Fruit fly (Drosophila melanogaster) whole organism, prepupa: Measurements from ENCODE around the gene fit.

ENCODE experiments used
- Blimp-1 ChIP-seq: fragments of 200-800 bp; sonication (Bioruptor generic); optimal IDR thresholded peaks from 3 replicates; lab custom pipeline; 2017; ENCODE audit warnings: missing biosample characterization, missing genetic modification characterization, mild to moderate bottlenecking, moderate library complexity, missing genetic modification reagents
- CG10669 ChIP-seq: fragments of 200-800 bp; sonication (Bioruptor generic); optimal IDR thresholded peaks from 3 replicates; lab custom pipeline; 2018; ENCODE audit warnings: missing biosample characterization, mild to moderate bottlenecking, missing genetic modification characterization, moderate library complexity
- CG11762 ChIP-seq: fragments of 200-800 bp; sonication (Bioruptor generic); optimal IDR thresholded peaks from 3 replicates; lab custom pipeline; 2016; ENCODE audit warnings: missing biosample characterization, missing genetic modification characterization; ENCODE audit not compliant: insufficient read depth
- CG11902 ChIP-seq: fragments of 200-800 bp; sonication (Bioruptor generic); optimal IDR thresholded peaks from 3 replicates; lab custom pipeline; 2016; ENCODE audit warnings: missing biosample characterization, missing genetic modification characterization
- CG1621 ChIP-seq: fragments of 200-800 bp; sonication (Bioruptor generic); optimal IDR thresholded peaks from 3 replicates; lab custom pipeline; 2018; ENCODE audit warnings: missing biosample characterization, mild to moderate bottlenecking, missing genetic modification characterization
- CG16779 ChIP-seq: fragments of 200-800 bp; sonication (Bioruptor generic); optimal IDR thresholded peaks from 3 replicates; lab custom pipeline; 2017; ENCODE audit warnings: missing biosample characterization, mild to moderate bottlenecking, missing genetic modification characterization
- CG31627 ChIP-seq: fragments of 200-800 bp; sonication (Bioruptor generic); optimal IDR thresholded peaks from 3 replicates; lab custom pipeline; 2016; ENCODE audit warnings: missing biosample characterization, missing genetic modification characterization
- CG32006 ChIP-seq: fragments of 200-800 bp; sonication (Bioruptor generic); optimal IDR thresholded peaks from 3 replicates; lab custom pipeline; 2017; ENCODE audit warnings: missing biosample characterization, mild to moderate bottlenecking, missing genetic modification characterization
- CG4318 ChIP-seq: fragments of 200-800 bp; sonication (Bioruptor generic); optimal IDR thresholded peaks from 3 replicates; lab custom pipeline; 2017; ENCODE audit warnings: missing biosample characterization, mild to moderate bottlenecking, missing genetic modification characterization
- CG6163 ChIP-seq: fragments of 200-800 bp; sonication (Bioruptor generic); IDR thresholded peaks from 3 replicates; pipeline ENCODE4 v1.3.6; 2022; ENCODE audit warnings: missing biosample characterization, missing genetic modification characterization
- CG6276 ChIP-seq: fragments of 200-800 bp; sonication (Bioruptor generic); optimal IDR thresholded peaks from 2 replicates; lab custom pipeline; 2017; ENCODE audit warnings: missing biosample characterization, mild to moderate bottlenecking, missing genetic modification characterization
- CG6792 ChIP-seq: fragments of 200-800 bp; sonication (Bioruptor generic); optimal IDR thresholded peaks from 3 replicates; lab custom pipeline; 2016; ENCODE audit warnings: missing biosample characterization, missing genetic modification characterization
- CG6808 ChIP-seq: fragments of 200-800 bp; sonication (Bioruptor generic); optimal IDR thresholded peaks from 3 replicates; lab custom pipeline; 2017; ENCODE audit warnings: missing biosample characterization, missing genetic modification characterization, mild to moderate bottlenecking, moderate library complexity, missing genetic modification reagents
- CG7368 ChIP-seq: fragments of 200-800 bp; sonication (Bioruptor generic); optimal IDR thresholded peaks from 3 replicates; lab custom pipeline; 2016; ENCODE audit warnings: missing biosample characterization, missing genetic modification characterization
- CG8319 ChIP-seq: fragments of 200-800 bp; sonication (Bioruptor generic); optimal IDR thresholded peaks from 3 replicates; lab custom pipeline; 2016; ENCODE audit warnings: missing biosample characterization, missing genetic modification characterization
- CG8632 ChIP-seq: fragments of 200-800 bp; sonication (Bioruptor generic); optimal IDR thresholded peaks from 3 replicates; lab custom pipeline; 2016; ENCODE audit warnings: missing biosample characterization, missing genetic modification characterization
- CG9139 ChIP-seq: fragments of 200-800 bp; sonication (Bioruptor generic); optimal IDR thresholded peaks from 3 replicates; lab custom pipeline; 2017; ENCODE audit warnings: missing biosample characterization, mild to moderate bottlenecking, missing genetic modification characterization
- Eip75B ChIP-seq: fragments of 200-800 bp; sonication (Bioruptor generic); optimal IDR thresholded peaks from 3 replicates; lab custom pipeline; 2016; ENCODE audit warnings: missing biosample characterization, missing genetic modification characterization
- Eip78C ChIP-seq: fragments of 200-800 bp; sonication (Bioruptor generic); peaks from one replicate; lab custom pipeline; 2016; ENCODE audit warnings: missing biosample characterization, missing genetic modification characterization
- Gug ChIP-seq: fragments of 200-800 bp; sonication (Bioruptor generic); IDR thresholded peaks from 2 replicates; pipeline ENCODE4 v1.3.6; 2022; ENCODE audit warnings: missing biosample characterization, missing genetic modification characterization
- Hr4 ChIP-seq: fragments of 200-800 bp; sonication (Bioruptor generic); optimal IDR thresholded peaks from 3 replicates; lab custom pipeline; 2016; ENCODE audit warnings: missing biosample characterization, missing genetic modification characterization
- Sox14 ChIP-seq: fragments of 200-800 bp; sonication (Bioruptor generic); optimal IDR thresholded peaks from 3 replicates; lab custom pipeline; 2016; ENCODE audit warnings: missing biosample characterization, missing genetic modification characterization
- Sox15 ChIP-seq: fragments of 200-800 bp; sonication (Bioruptor generic); optimal IDR thresholded peaks from 3 replicates; lab custom pipeline; 2016; ENCODE audit warnings: missing biosample characterization, missing genetic modification characterization
- achi ChIP-seq: fragments of 200-800 bp; sonication (Bioruptor generic); optimal IDR thresholded peaks from 3 replicates; lab custom pipeline; 2016; ENCODE audit warnings: missing biosample characterization, missing genetic modification characterization
- cyc ChIP-seq: fragments of 200-800 bp; sonication (Bioruptor generic); optimal IDR thresholded peaks from 3 replicates; lab custom pipeline; 2016; ENCODE audit warnings: missing biosample characterization, missing genetic modification characterization
- dac ChIP-seq: fragments of 200-800 bp; sonication (Bioruptor generic); optimal IDR thresholded peaks from 2 replicates; lab custom pipeline; 2017; ENCODE audit warnings: missing biosample characterization, mild to moderate bottlenecking, missing genetic modification characterization
- dsx ChIP-seq: fragments of 200-800 bp; optimal IDR thresholded peaks from 3 replicates; lab custom pipeline; 2019; ENCODE audit warnings: missing biosample characterization, mild to moderate bottlenecking, missing genetic modification characterization, moderate library complexity; ENCODE audit not compliant: poor library complexity, severe bottlenecking
- eg ChIP-seq: fragments of 200-800 bp; sonication (Bioruptor generic); IDR thresholded peaks from 3 replicates; pipeline ENCODE4 v1.3.6; 2022; ENCODE audit warnings: missing biosample characterization, missing genetic modification characterization
- esn ChIP-seq: fragments of 200-800 bp; sonication (Bioruptor generic); optimal IDR thresholded peaks from 2 replicates; lab custom pipeline; 2016; ENCODE audit warnings: missing biosample characterization, mild to moderate bottlenecking, missing genetic modification characterization, moderate library complexity
- fd59A ChIP-seq: fragments of 200-800 bp; sonication (Bioruptor generic); optimal IDR thresholded peaks from 2 replicates; lab custom pipeline; 2017; ENCODE audit warnings: missing biosample characterization, mild to moderate bottlenecking, missing genetic modification characterization, missing genetic modification reagents
- net ChIP-seq: fragments of 200-800 bp; sonication (Bioruptor generic); optimal IDR thresholded peaks from 3 replicates; lab custom pipeline; 2016; ENCODE audit warnings: missing biosample characterization, missing genetic modification characterization
- salr ChIP-seq, 2 experiments: fragments of 200-800 bp; sonication (Bioruptor generic); optimal IDR thresholded peaks; 3 replicates each; lab custom pipeline; 2016 to 2018; ENCODE audit warnings: missing biosample characterization in 2 of 2, missing genetic modification characterization in 2 of 2, mild to moderate bottlenecking in 1 of 2
- spab ChIP-seq: fragments of 200-800 bp; sonication (Bioruptor generic); optimal IDR thresholded peaks from 2 replicates; lab custom pipeline; 2017; ENCODE audit warnings: missing biosample characterization, mild to moderate bottlenecking, missing genetic modification characterization, missing genetic modification reagents
- ss ChIP-seq, 2 experiments: fragments of 200-800 bp; sonication (Bioruptor generic); optimal IDR thresholded peaks; 2 replicates in 1 of 2; 3 replicates in 1 of 2; lab custom pipeline; 2017 to 2018; ENCODE audit warnings: mild to moderate bottlenecking in 2 of 2, missing biosample characterization in 2 of 2, missing genetic modification characterization in 2 of 2, moderate library complexity in 1 of 2
- svp ChIP-seq: fragments of 200-800 bp; sonication (Bioruptor generic); peaks from one replicate; lab custom pipeline; 2016; ENCODE audit warnings: missing biosample characterization, missing genetic modification characterization

fit gene

DNA sequence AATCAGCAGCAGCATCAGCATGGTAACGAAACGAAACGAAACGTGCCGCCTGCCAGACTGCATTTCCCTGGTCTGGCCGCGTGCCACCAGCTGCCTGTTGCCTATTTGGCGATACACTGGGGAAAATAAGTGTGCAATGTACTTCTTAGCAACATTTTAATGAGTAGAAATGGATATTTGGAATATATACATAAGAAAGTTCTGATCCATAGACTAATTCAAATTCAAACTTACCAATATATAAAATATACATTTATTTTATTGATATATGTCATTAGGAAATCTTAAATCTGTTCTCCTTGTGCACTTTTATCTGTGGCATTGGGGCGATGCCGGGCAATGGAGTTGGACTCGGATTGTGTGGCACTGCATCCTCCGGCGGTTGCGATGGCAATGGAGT, 9.7 kb upstream of the fit start (continued):
- TF ChIP-seq net (GFP tag; lab: Kevin White, UChicago) (peak; percentile 76), CG1621 (peak; percentile 73), salr (GFP tag; optimal IDR thresholded peaks at IDR 0.05; lab: Kevin White, UChicago) (peak; percentile 36 to 88), CG9139 (GFP tag; lab: Kevin White, UChicago) (peak; percentile 35), Eip78C (GFP tag; lab: Kevin White, UChicago) (peak; percentile 91), CG11762 (GFP tag; lab: Kevin White, UChicago) (peak; percentile 71), CG8319 (GFP tag; lab: Kevin White, UChicago) (peak; percentile 48), Hr4 (GFP tag; lab: Kevin White, UChicago) (peak; percentile 90), CG8632 (GFP tag; lab: Kevin White, UChicago) (peak; percentile 58), CG16779 (tag; lab: Kevin White, UChicago) (peak; percentile 70), Sox14 (GFP tag; lab: Kevin White, UChicago) (peak; percentile 57), achi (GFP tag; lab: Kevin White, UChicago) (peak; percentile 84), CG11902 (GFP tag; lab: Kevin White, UChicago) (no peak), CG31627 (GFP tag; lab: Kevin White, UChicago) (no peak), Eip75B (GFP tag; lab: Kevin White, UChicago) (peak; percentile 47), CG6792 (GFP tag; lab: Kevin White, UChicago) (peak; percentile 45), fd59A (peak; percentile 73), esn (peak; percentile 14), dsx (GFP tag; lab: Kevin White, UChicago) (peak; percentile 86), Blimp-1 (no peak), CG7368 (GFP tag; lab: Kevin White, UChicago) (peak; percentile 12), CG6163 (peak; percentile 88), CG4318 (GFP tag; lab: Kevin White, UChicago) (peak; percentile 89), CG6276 (GFP tag; lab: Kevin White, UChicago) (peak; percentile 87), Sox15 (peak; percentile 15), Gug (GFP tag; lab: Robert Waterston, UW) (peak; percentile 86)
- TF ChIP-seq, all 60 proteins: peak for 46

DNA sequence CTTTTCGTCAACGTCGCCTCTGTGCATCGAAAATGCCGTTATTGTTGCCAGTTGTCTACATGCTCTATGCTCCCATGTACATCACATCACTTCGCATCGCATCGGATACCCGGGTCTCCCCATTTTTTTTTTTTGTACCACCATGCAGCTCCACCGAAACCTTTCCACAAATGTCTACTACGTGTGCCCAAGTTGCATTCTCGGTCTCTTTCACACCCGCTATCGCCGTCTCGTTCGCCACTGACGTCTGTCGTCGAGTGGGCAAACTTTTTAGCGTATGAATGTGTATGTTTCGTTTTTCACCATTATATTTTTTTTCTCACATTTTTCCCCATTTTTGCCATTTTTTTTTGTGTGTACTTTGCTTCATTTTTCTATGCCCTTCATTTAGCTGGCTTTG, 8.2 kb upstream of the fit start:
- TF ChIP-seq CG6163 (peak; percentile 56; the same call in 2 of the 3 replicates), spab (GFP tag; lab: Kevin White, UChicago) (peak; percentile 36), CG8319 (GFP tag; lab: Kevin White, UChicago) (no peak), Eip78C (GFP tag; lab: Kevin White, UChicago) (peak; percentile 55), dac (GFP tag; lab: Kevin White, UChicago) (no peak), CG6808 (GFP tag; lab: Kevin White, UChicago) (peak; percentile 17), CG10669 (GFP tag; lab: Kevin White, UChicago) (no peak), svp (GFP tag; lab: Kevin White, UChicago) (peak; percentile 32), CG1621 (peak; percentile 21), CG32006 (peak; percentile 11), ss (GFP tag; optimal IDR thresholded peaks at IDR 0.05; lab: Kevin White, UChicago) (peak in 1 of 2 experiments; percentile 53), Gug (GFP tag; lab: Robert Waterston, UW) (no peak), eg (GFP tag; lab: Robert Waterston, UW) (peak; percentile 25; the same call in 2 of the 3 replicates), dsx (GFP tag; lab: Kevin White, UChicago) (peak; percentile 17)

DNA sequence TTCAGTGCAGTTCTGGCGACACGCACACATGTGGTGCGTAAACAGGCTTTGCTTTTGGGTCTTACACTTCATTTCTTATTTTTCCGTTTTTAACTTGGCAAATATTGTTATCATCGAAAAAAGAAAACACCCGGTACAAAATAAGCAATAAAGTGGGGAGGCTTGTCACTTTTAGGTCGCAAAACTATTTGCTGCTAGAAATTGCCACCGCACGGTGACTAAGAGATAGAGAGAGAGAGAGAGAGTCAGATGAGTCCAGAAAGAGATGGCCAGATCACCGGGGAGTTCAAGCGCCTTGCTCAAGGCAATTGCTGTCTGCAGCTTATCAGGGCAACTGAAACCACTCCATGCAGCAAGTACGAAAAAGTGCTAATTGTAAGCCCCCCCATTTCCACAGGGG, 6.5 kb upstream of the fit start:
- TF ChIP-seq CG6163 (peak; percentile 17; the same call in 1 of the 3 replicates), net (GFP tag; lab: Kevin White, UChicago) (no peak), CG6808 (GFP tag; lab: Kevin White, UChicago) (peak; percentile 8), eg (GFP tag; lab: Robert Waterston, UW) (peak; percentile 50; the same call in 1 of the 3 replicates), CG6276 (GFP tag; lab: Kevin White, UChicago) (peak; percentile 18), esn (peak; percentile 13), cyc (GFP tag; lab: Kevin White, UChicago) (no peak), svp (GFP tag; lab: Kevin White, UChicago) (peak; percentile 74), CG1621 (no peak), salr (GFP tag; optimal IDR thresholded peaks at IDR 0.05; lab: Kevin White, UChicago) (no peak), fd59A (no peak), CG16779 (tag; lab: Kevin White, UChicago) (peak; percentile 1)
